Fruit fly (Drosophila melanogaster): ENCODE data around the gene Sgs3.

Sgs3 gene

dm6 chr3L:11487327-11487973 is 24.6 kb upstream of the Sgs3 start, which contains the start of gene chrb (continued):
- TF ChIP-seq CG1529 (GFP tag; optimal IDR thresholded peaks at IDR 0.05) (no peak), CG4854 (GFP tag; optimal IDR thresholded peaks at IDR 0.05) (peak; percentile 32), CG34224 (GFP tag; IDR thresholded peaks at IDR 0.05; ENCODE audit: partially characterized antibody) (peak; percentile 77), phol (tag; optimal IDR thresholded peaks at IDR 0.05) (no peak), sr (GFP tag; IDR thresholded peaks at IDR 0.05) (peak; percentile 52; the same call in 1 of the 3 replicates), CG2120 (GFP tag; optimal IDR thresholded peaks at IDR 0.05) (peak; percentile 29), CG10431 (GFP tag; optimal IDR thresholded peaks at IDR 0.05) (no peak), CG18476 (GFP tag; optimal IDR thresholded peaks at IDR 0.05) (no peak), eve (GFP tag; optimal IDR thresholded peaks at IDR 0.05) (no peak), usp (GFP tag; optimal IDR thresholded peaks at IDR 0.05) (no peak), CG7987 (GFP tag; optimal IDR thresholded peaks at IDR 0.05) (peak; percentile 72), CG5245 (GFP tag; optimal IDR thresholded peaks at IDR 0.05) (peak; percentile 28), E2f2 (GFP tag; IDR thresholded peaks at IDR 0.05) (peak; percentile 23; the same call in 1 of the 2 replicates), fd3F (GFP tag; optimal IDR thresholded peaks at IDR 0.05) (no peak), schlank (tag; optimal IDR thresholded peaks at IDR 0.05) (no peak), CG10979 (tag; optimal IDR thresholded peaks at IDR 0.05) (peak; percentile 47), scrt (GFP tag; optimal IDR thresholded peaks at IDR 0.05) (peak; percentile 69), otp (GFP tag; IDR thresholded peaks at IDR 0.05) (peak; percentile 76; the same call in 2 of the 3 replicates), vnd (GFP tag; IDR thresholded peaks at IDR 0.05; ENCODE audit: partially characterized antibody) (no peak), toy (GFP tag; IDR thresholded peaks at IDR 0.05) (no peak), CG10462 (GFP tag; optimal IDR thresholded peaks at IDR 0.05) (peak; percentile 35), Mad (GFP tag; optimal IDR thresholded peaks at IDR 0.05) (no peak), CG17385 (GFP tag; optimal IDR thresholded peaks at IDR 0.05) (peak; percentile 98), mam (GFP tag; optimal IDR thresholded peaks at IDR 0.05) (no peak), CG9727 (GFP tag; optimal IDR thresholded peaks at IDR 0.05) (peak; percentile 50), hbn (GFP tag; IDR thresholded peaks at IDR 0.05; ENCODE audit: partially characterized antibody) (peak; percentile 49), tap (tag; optimal IDR thresholded peaks at IDR 0.05) (no peak), Awh (GFP tag; IDR thresholded peaks at IDR 0.05) (peak; percentile 75), Hmx (GFP tag; optimal IDR thresholded peaks at IDR 0.05) (no peak), CG8478 (optimal IDR thresholded peaks at IDR 0.05) (no peak), CG14965 (GFP tag; optimal IDR thresholded peaks at IDR 0.05; ENCODE audit: borderline replicate concordance) (no peak), bowl (GFP tag; IDR thresholded peaks at IDR 0.05) (no peak), Six4 (GFP tag; optimal IDR thresholded peaks at IDR 0.05) (peak; percentile 40), az2 (GFP tag; optimal IDR thresholded peaks at IDR 0.05) (peak; percentile 28), zfh1 (GFP tag; IDR thresholded peaks at IDR 0.05) (0 out of 3 replicates have a peak, but pooled peaks have one; percentile 44), emc (GFP tag; optimal IDR thresholded peaks at IDR 0.05) (no peak), CrebB (tag; optimal IDR thresholded peaks at IDR 0.05) (peak; percentile 73), dati (GFP tag; IDR thresholded peaks at IDR 0.05) (no peak), CG10321 (GFP tag; IDR thresholded peaks at IDR 0.05) (no peak), Dek (tag; optimal IDR thresholded peaks at IDR 0.05) (peak; percentile 22), NC2α (GFP tag; optimal IDR thresholded peaks at IDR 0.05) (peak; percentile 77), cato (GFP tag; optimal IDR thresholded peaks at IDR 0.05; ENCODE audit: borderline replicate concordance) (no peak), org-1 (GFP tag; optimal IDR thresholded peaks at IDR 0.05) (no peak), CG17359 (tag; optimal IDR thresholded peaks at IDR 0.05) (peak; percentile 58), p53 (GFP tag; optimal IDR thresholded peaks at IDR 0.05) (peak; percentile 58), gt (GFP tag; IDR thresholded peaks at IDR 0.05) (no peak), Hsf (GFP tag; optimal IDR thresholded peaks at IDR 0.05) (peak; percentile 14), bcd (GFP tag; optimal IDR thresholded peaks at IDR 0.05) (peak; percentile 3), CG4707 (GFP tag; optimal IDR thresholded peaks at IDR 0.05) (peak; percentile 67), tio (GFP tag; optimal IDR thresholded peaks at IDR 0.05) (no peak), CG1602 (GFP tag; optimal IDR thresholded peaks at IDR 0.05) (no peak)

Data from whole organism, embryonic.